Worm (Caenorhabditis elegans): Measurements from ENCODE around the gene F41C3.7.

ce11 chrII:4747697-4748096, 17.9 kb downstream of the F41C3.7 start:
- TF ChIP-seq ama-1 (optimal IDR thresholded peaks at IDR 0.05) = peak; percentile 23
- TF ChIP-seq nhr-11 (tag; optimal IDR thresholded peaks at IDR 0.05) = no peak
- no peak for TF ChIP-seq fos-1 (tag; optimal IDR thresholded peaks at IDR 0.05)

Data from whole organism, L3 larva.